Fruit fly (Drosophila melanogaster): ENCODE data around the gene CG3345.
A peak's percentile ranks its signal among the peaks of the same experiment; 100 is the strongest.

CG3345 gene

dm6 chr2L:283071-283482 lies 14.2 kb downstream of the CG3345 start, which contains the start of gene CG11601 (continued):
- TF ChIP-seq Myb (GFP tag; optimal IDR thresholded peaks at IDR 0.05) (peak; percentile 58), tap (tag; optimal IDR thresholded peaks at IDR 0.05) (no peak), NC2α (GFP tag; optimal IDR thresholded peaks at IDR 0.05) (no peak), BtbVII (GFP tag; optimal IDR thresholded peaks at IDR 0.05) (no peak), CG4617 (GFP tag; optimal IDR thresholded peaks at IDR 0.05; ENCODE audit: borderline replicate concordance) (no peak), sc (optimal IDR thresholded peaks at IDR 0.05) (no peak), sc (GFP tag; optimal IDR thresholded peaks at IDR 0.05) (no peak), ranshi (GFP tag; IDR thresholded peaks at IDR 0.05) (no peak), Xbp1 (GFP tag; optimal IDR thresholded peaks at IDR 0.05) (peak; percentile 30), CG4360 (GFP tag; IDR thresholded peaks at IDR 0.05) (no peak), CG6683 (GFP tag; optimal IDR thresholded peaks at IDR 0.05) (no peak), ssp (GFP tag; IDR thresholded peaks at IDR 0.05) (peak; percentile 83), CG34422 (GFP tag; IDR thresholded peaks at IDR 0.05) (peak; percentile 52; the same call in 1 of the 3 replicates), CG8765 (GFP tag; IDR thresholded peaks at IDR 0.05) (peak; percentile 48; the same call in 1 of the 2 replicates), en (GFP tag; optimal IDR thresholded peaks at IDR 0.05) (no peak), fd96Cb (tag; optimal IDR thresholded peaks at IDR 0.05) (no peak), Atf3 (GFP tag; optimal IDR thresholded peaks at IDR 0.05) (no peak), cg (GFP tag; optimal IDR thresholded peaks at IDR 0.05) (no peak), CG11456 (GFP tag; IDR thresholded peaks at IDR 0.05) (peak; percentile 53; the same call in 1 of the 3 replicates), unpg (GFP tag; optimal IDR thresholded peaks at IDR 0.05) (no peak), CG9609 (GFP tag; optimal IDR thresholded peaks at IDR 0.05) (peak; percentile 52), HLH4C (GFP tag; IDR thresholded peaks at IDR 0.05; ENCODE audit: partially characterized antibody) (peak; percentile 51; the same call in 2 of the 3 replicates), B-H1 (GFP tag; IDR thresholded peaks at IDR 0.05) (no peak), Hr51 (GFP tag; optimal IDR thresholded peaks at IDR 0.05) (peak in 1 of 2 experiments; percentile 9), Atf-2 (GFP tag; optimal IDR thresholded peaks at IDR 0.05) (no peak), CG17912 (GFP tag; optimal IDR thresholded peaks at IDR 0.05) (no peak), CG18619 (GFP tag; optimal IDR thresholded peaks at IDR 0.05) (no peak), CG16863 (GFP tag; optimal IDR thresholded peaks at IDR 0.05) (peak; percentile 15), CG17361 (GFP tag; IDR thresholded peaks at IDR 0.05) (peak; percentile 59; the same call in 1 of the 3 replicates), tio (GFP tag; optimal IDR thresholded peaks at IDR 0.05) (no peak), Lim3 (GFP tag; IDR thresholded peaks at IDR 0.05) (no peak), D19A (tag; optimal IDR thresholded peaks at IDR 0.05) (no peak), zen (tag; optimal IDR thresholded peaks at IDR 0.05) (no peak), scrt (GFP tag; optimal IDR thresholded peaks at IDR 0.05) (no peak), CG6689 (GFP tag; IDR thresholded peaks at IDR 0.05) (peak; percentile 40), CG16813 (GFP tag; IDR thresholded peaks at IDR 0.05; ENCODE audit: partially characterized antibody) (no peak), Tbp (GFP tag; optimal IDR thresholded peaks at IDR 0.05) (no peak), Stat92E (GFP tag; optimal IDR thresholded peaks at IDR 0.05) (no peak), bowl (GFP tag; IDR thresholded peaks at IDR 0.05) (no peak), CG7928 (GFP tag; optimal IDR thresholded peaks at IDR 0.05) (no peak), ATbp (GFP tag; optimal IDR thresholded peaks at IDR 0.05) (no peak), ase (GFP tag; IDR thresholded peaks at IDR 0.05) (no peak), Ada2b (GFP tag; IDR thresholded peaks at IDR 0.05) (no peak), CG14667 (GFP tag; IDR thresholded peaks at IDR 0.05) (no peak), her (GFP tag; optimal IDR thresholded peaks at IDR 0.05) (peak; percentile 52), CG10209 (GFP tag; optimal IDR thresholded peaks at IDR 0.05) (peak; percentile 7), CG7372 (GFP tag; IDR thresholded peaks at IDR 0.05) (no peak), B-H2 (GFP tag; optimal IDR thresholded peaks at IDR 0.05) (peak; percentile 30), Med (GFP tag) (peak; percentile 88), shn (GFP tag; optimal IDR thresholded peaks at IDR 0.05) (peak; percentile 56), CG3838 (GFP tag; optimal IDR thresholded peaks at IDR 0.05) (no peak), CG6765 (GFP tag; optimal IDR thresholded peaks at IDR 0.05) (no peak)
